Fruit fly (Drosophila melanogaster): ENCODE data around the gene CG8036.
A peak's percentile ranks its signal among the peaks of the same experiment; 100 is the strongest.

Gene CG8036

dm6 chr3R:8669029-8669707 is 1.5 kb downstream of the CG8036 start (continued):
- TF ChIP-seq CG3032 (tag; optimal IDR thresholded peaks at IDR 0.05): peak; percentile 97
- TF ChIP-seq Lpt (GFP tag; optimal IDR thresholded peaks at IDR 0.05): peak; percentile 98
- peak; percentile 98 for TF ChIP-seq pdm3 (GFP tag; optimal IDR thresholded peaks at IDR 0.05)
- peak; percentile 96 for TF ChIP-seq CG4318 (GFP tag; optimal IDR thresholded peaks at IDR 0.05)
- peak; percentile 98 for TF ChIP-seq CG1621 (tag; optimal IDR thresholded peaks at IDR 0.05)
- TF ChIP-seq CG8319 (GFP tag; optimal IDR thresholded peaks at IDR 0.05): peak; percentile 94
- peak; percentile 93 for TF ChIP-seq Sox15 (GFP tag; optimal IDR thresholded peaks at IDR 0.05)
- TF ChIP-seq esn (GFP tag; optimal IDR thresholded peaks at IDR 0.05): peak; percentile 99
- TF ChIP-seq CG11762 (GFP tag; optimal IDR thresholded peaks at IDR 0.05; ENCODE audit: insufficient read depth): peak; percentile 95
- peak; percentile 98 for TF ChIP-seq CG6792 (GFP tag; optimal IDR thresholded peaks at IDR 0.05)
- peak; percentile 98 for TF ChIP-seq Sox102F (GFP tag; optimal IDR thresholded peaks at IDR 0.05)
- TF ChIP-seq eg (GFP tag; IDR thresholded peaks at IDR 0.05): peak; percentile 98
- TF ChIP-seq Smox (GFP tag; optimal IDR thresholded peaks at IDR 0.05): peak; percentile 97
- TF ChIP-seq ss (GFP tag; optimal IDR thresholded peaks at IDR 0.05): peak; percentile 96 to 97

- TF ChIP-seq fd59A (GFP tag; optimal IDR thresholded peaks at IDR 0.05): no peak
- TF ChIP-seq CG11902 (GFP tag; optimal IDR thresholded peaks at IDR 0.05): no peak
- TF ChIP-seq CG8319 (GFP tag; optimal IDR thresholded peaks at IDR 0.05): peak; percentile 40
- TF ChIP-seq achi (GFP tag; optimal IDR thresholded peaks at IDR 0.05): no peak
- no peak for TF ChIP-seq Met (GFP tag; optimal IDR thresholded peaks at IDR 0.05)
- no peak for TF ChIP-seq dac (GFP tag; optimal IDR thresholded peaks at IDR 0.05)
- TF ChIP-seq net (GFP tag; optimal IDR thresholded peaks at IDR 0.05): no peak
- TF ChIP-seq Smox (GFP tag; optimal IDR thresholded peaks at IDR 0.05): no peak
- no peak for TF ChIP-seq dsx (GFP tag; optimal IDR thresholded peaks at IDR 0.05; ENCODE audit: poor library complexity, severe bottlenecking)
- TF ChIP-seq CG10669 (GFP tag; optimal IDR thresholded peaks at IDR 0.05): no peak
- no peak for TF ChIP-seq Blimp-1 (GFP tag; optimal IDR thresholded peaks at IDR 0.05)
- peak; percentile 74 for TF ChIP-seq svp (GFP tag)
- no peak for TF ChIP-seq CG11762 (GFP tag; optimal IDR thresholded peaks at IDR 0.05; ENCODE audit: insufficient read depth)
- TF ChIP-seq Sox14 (GFP tag; optimal IDR thresholded peaks at IDR 0.05): peak; percentile 13
- no peak for TF ChIP-seq CG6808 (GFP tag; optimal IDR thresholded peaks at IDR 0.05)
- no peak for TF ChIP-seq Sox102F (GFP tag; optimal IDR thresholded peaks at IDR 0.05)
- peak; percentile 4 for TF ChIP-seq Eip78C (GFP tag)
- TF ChIP-seq fkh (GFP tag; optimal IDR thresholded peaks at IDR 0.05): no peak
- TF ChIP-seq vri (GFP tag; optimal IDR thresholded peaks at IDR 0.05): no peak
- peak; percentile 9 for TF ChIP-seq Eip75B (GFP tag; optimal IDR thresholded peaks at IDR 0.05)
- TF ChIP-seq eg (GFP tag; IDR thresholded peaks at IDR 0.05): peak; percentile 64
- no peak for TF ChIP-seq Hr38 (GFP tag; optimal IDR thresholded peaks at IDR 0.05)
- TF ChIP-seq fd85E (GFP tag; optimal IDR thresholded peaks at IDR 0.05): no peak
- no peak for TF ChIP-seq topi (GFP tag; optimal IDR thresholded peaks at IDR 0.05)
- TF ChIP-seq Ets96B (tag; optimal IDR thresholded peaks at IDR 0.05): peak; percentile 39
- TF ChIP-seq OdsH (GFP tag; optimal IDR thresholded peaks at IDR 0.05): no peak
- no peak for TF ChIP-seq CG34406 (GFP tag; optimal IDR thresholded peaks at IDR 0.05)
- TF ChIP-seq CG10631 (GFP tag; optimal IDR thresholded peaks at IDR 0.05): peak; percentile 8
- TF ChIP-seq salr (GFP tag; optimal IDR thresholded peaks at IDR 0.05): no peak
- TF ChIP-seq CG3032 (tag; optimal IDR thresholded peaks at IDR 0.05): no peak
- TF ChIP-seq CG8119 (GFP tag; IDR thresholded peaks at IDR 0.05): peak; percentile 32; the same call in 2 of the 3 replicates
- peak; percentile 41 for TF ChIP-seq CG15336 (GFP tag; IDR thresholded peaks at IDR 0.05)
- peak; percentile 10 for TF ChIP-seq Hr4 (GFP tag; optimal IDR thresholded peaks at IDR 0.05)
- no peak for TF ChIP-seq CG6792 (GFP tag; optimal IDR thresholded peaks at IDR 0.05)
- TF ChIP-seq lz (GFP tag; optimal IDR thresholded peaks at IDR 0.05): no peak
- TF ChIP-seq CG7368 (GFP tag; optimal IDR thresholded peaks at IDR 0.05): no peak
- TF ChIP-seq spab (GFP tag; optimal IDR thresholded peaks at IDR 0.05): no peak
- no peak for TF ChIP-seq CG16779 (tag; optimal IDR thresholded peaks at IDR 0.05)
- TF ChIP-seq CG6276 (GFP tag; optimal IDR thresholded peaks at IDR 0.05): no peak
- no peak for TF ChIP-seq CG8632 (GFP tag; optimal IDR thresholded peaks at IDR 0.05)
- no peak for TF ChIP-seq esn (GFP tag; optimal IDR thresholded peaks at IDR 0.05)
Observed at dm6 chr3R:8669900-8670528, 2.3 kb downstream of the CG8036 start.
